Fruit fly (Drosophila melanogaster) whole organism, embryonic: ENCODE measurements around the gene cysu.
A peak's percentile ranks its signal among the peaks of the same experiment; 100 is the strongest.

Experiments
- ATbp ChIP-seq: fragments of 200-800 bp; sonication (Bioruptor generic); optimal IDR thresholded peaks from 2 replicates; lab custom pipeline; 2017; ENCODE audit warnings: missing biosample characterization, mild to moderate bottlenecking, missing genetic modification characterization, missing genetic modification reagents
- Asciz ChIP-seq: fragments of 200-800 bp; sonication (Bioruptor generic); optimal IDR thresholded peaks from 2 replicates; lab custom pipeline; 2017; ENCODE audit warnings: missing biosample characterization, mild to moderate bottlenecking, missing genetic modification characterization, missing genetic modification reagents
- CG10959 ChIP-seq: fragments of 200-800 bp; sonication (Bioruptor generic); IDR thresholded peaks from 2 replicates; pipeline ENCODE4 v1.3.6; 2022; ENCODE audit warnings: missing biosample characterization, missing genetic modification characterization
- CG12104 ChIP-seq: fragments of 200-800 bp; sonication (Bioruptor generic); optimal IDR thresholded peaks from 3 replicates; lab custom pipeline; 2016; ENCODE audit warnings: missing biosample characterization, missing genetic modification characterization
- CG1233 ChIP-seq: fragments of 200-800 bp; sonication (Bioruptor generic); optimal IDR thresholded peaks from 4 replicates; lab custom pipeline; 2018; ENCODE audit warnings: missing biosample characterization, mild to moderate bottlenecking, missing genetic modification characterization
- CG12942 ChIP-seq: fragments of 200-800 bp; sonication (Bioruptor generic); optimal IDR thresholded peaks from 3 replicates; lab custom pipeline; 2016; ENCODE audit warnings: missing biosample characterization, missing genetic modification characterization
- CG13296 ChIP-seq: fragments of 200-800 bp; sonication (Bioruptor generic); optimal IDR thresholded peaks from 3 replicates; lab custom pipeline; 2018; ENCODE audit warnings: missing biosample characterization, mild to moderate bottlenecking, missing genetic modification characterization
- CG14014 ChIP-seq: fragments of 200-800 bp; sonication (Bioruptor generic); IDR thresholded peaks from 2 replicates; pipeline ENCODE4 v1.3.6; 2022; ENCODE audit warnings: missing biosample characterization, missing genetic modification characterization
- CG17829 ChIP-seq: fragments of 200-800 bp; optimal IDR thresholded peaks from 2 replicates; lab custom pipeline; 2019; ENCODE audit warnings: missing biosample characterization, mild to moderate bottlenecking, missing genetic modification characterization, moderate library complexity
- CG30403 ChIP-seq: fragments of 200-800 bp; sonication (Bioruptor generic); optimal IDR thresholded peaks from 3 replicates; lab custom pipeline; 2016; ENCODE audit warnings: missing biosample characterization, missing genetic modification characterization
- CG3726 ChIP-seq: fragments of 200-800 bp; sonication (Bioruptor generic); IDR thresholded peaks from 3 replicates; pipeline ENCODE4, ENCODE4 v1.3.6; 2022; ENCODE audit warnings: missing biosample characterization, missing genetic modification characterization
- CG3847 ChIP-seq: fragments of 200-800 bp; sonication (Bioruptor generic); IDR thresholded peaks from 2 replicates; pipeline ENCODE4 v1.3.6; 2022; ENCODE audit warnings: missing biosample characterization, missing genetic modification characterization
- CG4424 ChIP-seq: fragments of 200-800 bp; sonication (Bioruptor generic); optimal IDR thresholded peaks from 3 replicates; lab custom pipeline; 2016; ENCODE audit warnings: missing biosample characterization, missing genetic modification characterization
- CG4730 ChIP-seq: fragments of 200-800 bp; sonication (Bioruptor generic); IDR thresholded peaks from 2 replicates; pipeline ENCODE4 v1.3.6; 2022; ENCODE audit warnings: missing biosample characterization, missing genetic modification characterization
- CG5245 ChIP-seq: fragments of 200-800 bp; sonication (Bioruptor generic); optimal IDR thresholded peaks from 3 replicates; lab custom pipeline; 2016; ENCODE audit warnings: missing biosample characterization, missing genetic modification characterization
- CG6765 ChIP-seq: fragments of 200-800 bp; sonication (Bioruptor generic); optimal IDR thresholded peaks from 3 replicates; lab custom pipeline; 2017; ENCODE audit warnings: missing biosample characterization, mild to moderate bottlenecking, missing genetic modification characterization
- CG7372 ChIP-seq: fragments of 200-800 bp; sonication (Bioruptor generic); IDR thresholded peaks from 2 replicates; pipeline ENCODE4 v1.3.6; 2022; ENCODE audit warnings: missing biosample characterization, missing genetic modification characterization
- CG7745 ChIP-seq: fragments of 200-800 bp; sonication (Bioruptor generic); optimal IDR thresholded peaks from 2 replicates; lab custom pipeline; 2018; ENCODE audit warnings: missing biosample characterization, mild to moderate bottlenecking, missing genetic modification characterization, moderate library complexity
- CG8359 ChIP-seq: fragments of 200-800 bp; sonication (Bioruptor generic); optimal IDR thresholded peaks from 2 replicates; lab custom pipeline; 2017; ENCODE audit warnings: missing biosample characterization, mild to moderate bottlenecking, missing genetic modification characterization, borderline replicate concordance
- Camta ChIP-seq: fragments of 200-800 bp; sonication (Bioruptor generic); optimal IDR thresholded peaks from 2 replicates; lab custom pipeline; 2016; ENCODE audit warnings: missing biosample characterization, missing genetic modification characterization
- Doc3 ChIP-seq: fragments of 200-800 bp; sonication (Bioruptor generic); IDR thresholded peaks from 3 replicates; pipeline ENCODE4 v1.3.6; 2022; ENCODE audit warnings: missing biosample characterization, missing genetic modification characterization; ENCODE audit not compliant: partially characterized antibody
- E2f2 ChIP-seq: fragments of 200-800 bp; sonication (Bioruptor generic); IDR thresholded peaks from 2 replicates; pipeline ENCODE4 v1.3.6; 2022; ENCODE audit warnings: missing biosample characterization, missing genetic modification characterization
- ERR ChIP-seq: fragments of 200-800 bp; sonication (Bioruptor generic); optimal IDR thresholded peaks from 2 replicates; lab custom pipeline; 2016; ENCODE audit warnings: missing biosample characterization, missing genetic modification characterization
- Hey ChIP-seq: fragments of 200-800 bp; sonication (Bioruptor generic); optimal IDR thresholded peaks from 3 replicates; lab custom pipeline; 2018; ENCODE audit warnings: missing biosample characterization, mild to moderate bottlenecking, missing genetic modification characterization
- HmgZ ChIP-seq: fragments of 200-800 bp; sonication (Bioruptor generic); optimal IDR thresholded peaks from 2 replicates; lab custom pipeline; 2018; ENCODE audit warnings: missing biosample characterization, mild to moderate bottlenecking, missing genetic modification characterization
- Hr78 ChIP-seq, 2 experiments: fragments of 200-800 bp in 1 of 2; fragments of >200 bp in 1 of 2; sonication (Bioruptor generic) in 1 of 2; optimal IDR thresholded peaks; 2 replicates each; lab custom pipeline; 2017 to 2019; ENCODE audit warnings: missing biosample characterization in 2 of 2, missing genetic modification characterization in 2 of 2, mild to moderate bottlenecking in 1 of 2, moderate library complexity in 1 of 2
- Poxn ChIP-seq: fragments of 200-800 bp; sonication (Bioruptor generic); IDR thresholded peaks from 2 replicates; pipeline ENCODE4 v1.3.6; 2022; ENCODE audit warnings: missing biosample characterization, missing genetic modification characterization
- Sox100B ChIP-seq: fragments of 200-800 bp; sonication (Bioruptor generic); optimal IDR thresholded peaks from 3 replicates; lab custom pipeline; 2018; ENCODE audit warnings: missing biosample characterization, mild to moderate bottlenecking, missing genetic modification characterization
- Usf ChIP-seq: fragments of 200-800 bp; sonication (Bioruptor generic); optimal IDR thresholded peaks from 2 replicates; lab custom pipeline; 2017; ENCODE audit warnings: missing genotype, missing biosample characterization, missing genetic modification characterization
- al ChIP-seq: fragments of 200-800 bp; sonication (Bioruptor generic); IDR thresholded peaks from 2 replicates; pipeline ENCODE4 v1.3.6; 2022; ENCODE audit warnings: missing biosample characterization, missing genetic modification characterization
- ara ChIP-seq: fragments of 200-800 bp; sonication (Bioruptor generic); IDR thresholded peaks from 2 replicates; pipeline ENCODE4 v1.3.6; 2022; ENCODE audit warnings: missing biosample characterization, missing genetic modification characterization
- bcd ChIP-seq: fragments of 200-800 bp; sonication (Bioruptor generic); optimal IDR thresholded peaks from 2 replicates; lab custom pipeline; 2017; ENCODE audit warnings: missing biosample characterization, mild to moderate bottlenecking, missing genetic modification characterization
- btn ChIP-seq: fragments of 200-800 bp; sonication (Bioruptor generic); optimal IDR thresholded peaks from 2 replicates; lab custom pipeline; 2016; ENCODE audit warnings: missing biosample characterization, missing genetic modification characterization
- corto ChIP-seq: fragments of 200-800 bp; sonication (Bioruptor generic); optimal IDR thresholded peaks from 2 replicates; lab custom pipeline; 2016; ENCODE audit warnings: missing biosample characterization, mild to moderate bottlenecking, missing genetic modification characterization, moderate library complexity
- exex ChIP-seq: fragments of 200-800 bp; sonication (Bioruptor generic); optimal IDR thresholded peaks from 4 replicates; lab custom pipeline; 2018; ENCODE audit warnings: missing biosample characterization, mild to moderate bottlenecking, missing genetic modification characterization, moderate library complexity
- eyg ChIP-seq: fragments of 200-800 bp; sonication (Bioruptor generic); optimal IDR thresholded peaks from 3 replicates; lab custom pipeline; 2016; ENCODE audit warnings: missing biosample characterization, missing genetic modification characterization
- fd64A ChIP-seq: fragments of 200-800 bp; sonication (Bioruptor generic); optimal IDR thresholded peaks from 3 replicates; lab custom pipeline; 2018; ENCODE audit warnings: missing biosample characterization, mild to moderate bottlenecking, missing genetic modification characterization
- ftz-f1 ChIP-seq: fragments of 200-800 bp; sonication (Bioruptor generic); optimal IDR thresholded peaks from 2 replicates; lab custom pipeline; 2016; ENCODE audit warnings: missing biosample characterization, missing genetic modification characterization
- grn ChIP-seq: fragments of 200-800 bp; sonication (Bioruptor generic); optimal IDR thresholded peaks from 3 replicates; lab custom pipeline; 2017; ENCODE audit warnings: missing biosample characterization, missing genetic modification characterization
- kah ChIP-seq: fragments of 200-800 bp; sonication (Bioruptor generic); optimal IDR thresholded peaks from 2 replicates; lab custom pipeline; 2018; ENCODE audit warnings: missing biosample characterization, mild to moderate bottlenecking, missing genetic modification characterization
- mirr ChIP-seq: fragments of 200-800 bp; sonication (Bioruptor generic); optimal IDR thresholded peaks from 3 replicates; lab custom pipeline; 2018; ENCODE audit warnings: missing biosample characterization, mild to moderate bottlenecking, missing genetic modification characterization
- ro ChIP-seq: fragments of 200-800 bp; sonication (Bioruptor generic); IDR thresholded peaks from 2 replicates; pipeline ENCODE4 v1.3.6; 2022; ENCODE audit warnings: missing biosample characterization, missing genetic modification characterization
- sd ChIP-seq: fragments of 200-800 bp; sonication (Bioruptor generic); optimal IDR thresholded peaks from 3 replicates; lab custom pipeline; 2018; ENCODE audit warnings: missing biosample characterization, mild to moderate bottlenecking, missing genetic modification characterization, moderate library complexity
- sima ChIP-seq: fragments of 200-800 bp; sonication (Bioruptor generic); optimal IDR thresholded peaks from 2 replicates; lab custom pipeline; 2016; ENCODE audit warnings: missing biosample characterization, missing genetic modification characterization
- sisA ChIP-seq: fragments of 200-800 bp; sonication (Bioruptor generic); IDR thresholded peaks from 2 replicates; pipeline ENCODE4 v1.3.6; 2022; ENCODE audit warnings: missing biosample characterization, missing genetic modification characterization
- tio ChIP-seq: fragments of 200-800 bp; sonication (Bioruptor generic); optimal IDR thresholded peaks from 2 replicates; lab custom pipeline; 2017; ENCODE audit warnings: missing biosample characterization, missing genetic modification characterization, inconsistent platforms
- wor ChIP-seq: fragments of 200-800 bp; sonication (Bioruptor generic); IDR thresholded peaks from 2 replicates; pipeline ENCODE4 v1.3.6; 2022; ENCODE audit warnings: missing biosample characterization, missing genetic modification characterization

cysu gene

DNA sequence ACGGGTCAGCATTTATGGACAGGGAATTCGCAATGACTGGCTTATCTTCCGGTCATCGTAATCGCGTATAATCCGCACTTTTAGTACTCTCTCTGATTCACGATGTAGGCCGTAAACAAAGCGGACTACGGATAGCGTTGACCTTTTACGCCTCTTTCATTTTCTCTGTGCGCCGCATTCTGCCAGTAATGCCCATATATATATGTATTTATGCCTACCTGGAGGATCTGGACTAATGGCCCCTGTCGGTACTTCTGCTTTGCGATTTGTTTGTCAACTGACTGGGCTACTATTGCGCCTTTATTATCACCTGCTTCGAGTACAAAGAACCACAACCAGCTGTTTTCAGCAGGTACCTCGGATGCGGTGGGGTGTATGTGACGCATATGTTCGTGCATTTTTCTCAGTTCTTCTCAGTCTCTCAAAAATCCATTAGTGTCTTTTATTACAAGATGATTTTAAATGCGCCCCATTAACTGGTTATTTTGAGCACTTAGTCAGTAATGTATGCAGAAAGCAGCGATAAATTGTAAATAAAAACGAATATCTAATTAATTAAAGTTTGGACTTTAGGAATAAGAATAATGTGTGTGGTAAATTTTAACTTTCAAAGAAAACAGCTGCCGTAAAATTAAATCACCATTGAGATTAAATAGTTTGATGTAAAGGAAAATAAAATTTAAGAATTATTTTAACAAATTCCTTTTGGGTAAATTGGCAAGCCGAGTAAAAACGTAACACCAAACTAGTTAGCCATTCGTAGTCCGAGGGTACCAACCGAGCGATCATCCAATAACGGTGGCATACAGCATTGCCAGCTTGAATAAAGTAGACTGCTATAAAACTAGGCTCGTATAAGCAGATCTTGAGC lies 31.0 kb upstream of the cysu start, which contains the start of gene CREG (continued):
- TF ChIP-seq CG12104 (GFP tag; lab: Kevin White, UChicago) (peak; percentile 34), CG17829 (tag; lab: Kevin White, UChicago) (peak; percentile 7), Hey (tag; lab: Kevin White, UChicago) (no peak), CG4730 (no peak)
- TF ChIP-seq, all 482 proteins: peak for 86

dm6 chr3R:17400102-17400501 lies 25.5 kb upstream of the cysu start:
- peak; percentile 60 for TF ChIP-seq exex (tag; lab: Kevin White, UChicago)
- no peak for TF ChIP-seq wor
- TF ChIP-seq sd (tag; lab: Kevin White, UChicago) = no peak
- peak; percentile 17 for TF ChIP-seq Hey (tag; lab: Kevin White, UChicago)
- peak; percentile 30 for TF ChIP-seq Asciz (GFP tag; lab: Kevin White, UChicago)
- peak; percentile 9 for TF ChIP-seq fd64A (GFP tag; lab: Kevin White, UChicago)
- peak; percentile 11 for TF ChIP-seq ATbp
- TF ChIP-seq ftz-f1 (GFP tag; lab: Kevin White, UChicago) = peak; percentile 5
- no peak for TF ChIP-seq CG3847 (GFP tag; lab: Robert Waterston, UW)
- peak; percentile 65 for TF ChIP-seq CG7745

dm6 chr3R:17400675-17401118 lies 24.9 kb upstream of the cysu start:
- TF ChIP-seq grn (GFP tag; lab: Kevin White, UChicago) = no peak
- peak; percentile 57 for TF ChIP-seq Sox100B (GFP tag; lab: Kevin White, UChicago)
- no peak for TF ChIP-seq Hr78 (GFP tag; optimal IDR thresholded peaks at IDR 0.05; lab: Kevin White, UChicago)
- TF ChIP-seq Camta (GFP tag; lab: Kevin White, UChicago) = no peak
- no peak for TF ChIP-seq ro
- TF ChIP-seq kah (GFP tag; lab: Kevin White, UChicago) = peak; percentile 13
- no peak for TF ChIP-seq CG13296 (GFP tag; lab: Kevin White, UChicago)
- peak; percentile 50 for TF ChIP-seq CG8359 (GFP tag; lab: Kevin White, UChicago)
- TF ChIP-seq HmgZ = no peak
- TF ChIP-seq CG7372 (GFP tag; lab: Robert Waterston, UW) = no peak; the same call in 1 of the 2 replicates
- TF ChIP-seq btn (GFP tag; lab: Kevin White, UChicago) = no peak
- TF ChIP-seq E2f2 (GFP tag; lab: Robert Waterston, UW) = no peak
- TF ChIP-seq CG14014 (GFP tag; lab: Robert Waterston, UW) = no peak
- no peak for TF ChIP-seq tio
- TF ChIP-seq CG5245 = peak; percentile 36
- no peak for TF ChIP-seq Poxn (GFP tag; lab: Robert Waterston, UW)
- no peak for TF ChIP-seq eyg
- peak; percentile 46; the same call in 1 of the 2 replicates for TF ChIP-seq sisA
- no peak for TF ChIP-seq sima (GFP tag; lab: Kevin White, UChicago)
- TF ChIP-seq ERR (GFP tag; lab: Kevin White, UChicago) = no peak
- peak; percentile 59 for TF ChIP-seq CG1233 (GFP tag; lab: Kevin White, UChicago)
- TF ChIP-seq CG6765 (GFP tag; lab: Kevin White, UChicago) = no peak
- no peak for TF ChIP-seq CG12942 (GFP tag; lab: Kevin White, UChicago)
- TF ChIP-seq CG3726 (GFP tag; lab: Robert Waterston, UW) = no peak
- no peak for TF ChIP-seq corto (GFP tag; lab: Kevin White, UChicago)
- TF ChIP-seq CG4424 = peak; percentile 56
- no peak for TF ChIP-seq mirr
- no peak for TF ChIP-seq CG10959 (GFP tag; lab: Robert Waterston, UW)
- TF ChIP-seq Doc3 (GFP tag; lab: Robert Waterston, UW) = no peak
- no peak for TF ChIP-seq al
- peak; percentile 50; the same call in 1 of the 2 replicates for TF ChIP-seq ara (GFP tag; lab: Robert Waterston, UW)
- TF ChIP-seq CG30403 (GFP tag; lab: Kevin White, UChicago) = peak; percentile 28
- TF ChIP-seq bcd = peak; percentile 45
- no peak for TF ChIP-seq Usf (GFP tag; lab: Kevin White, UChicago)
